Worm (Caenorhabditis elegans): ENCODE results near the gene unc-58.

DNA sequence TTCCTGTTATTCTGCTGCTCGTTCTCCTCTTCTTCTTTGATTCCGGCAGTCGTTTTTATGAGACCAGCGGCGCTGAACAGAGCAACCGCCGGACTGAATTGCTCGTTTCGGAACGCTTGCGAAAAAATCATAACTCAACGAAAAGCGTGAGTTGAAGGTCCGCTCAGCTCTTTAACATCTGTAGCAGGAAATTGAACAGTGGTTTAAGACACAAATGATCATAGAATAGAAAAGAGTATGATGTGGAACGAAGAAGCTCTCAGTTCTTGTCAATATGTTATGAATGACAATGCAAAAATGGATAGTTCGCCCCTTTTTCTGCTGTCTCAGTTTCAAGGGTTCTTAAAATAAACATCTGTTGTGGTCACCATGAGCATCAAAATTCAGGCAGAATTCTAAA, 19.3 kb downstream of the unc-58 start:
- no peak for TF ChIP-seq ces-1 (GFP tag; optimal IDR thresholded peaks at IDR 0.05)
- TF ChIP-seq mep-1 (tag; optimal IDR thresholded peaks at IDR 0.05), result no peak
- TF ChIP-seq M03D4.4 (tag; optimal IDR thresholded peaks at IDR 0.05), result no peak
- no peak for TF ChIP-seq elt-1 (tag; optimal IDR thresholded peaks at IDR 0.05; ENCODE audit: borderline replicate concordance, insufficient read depth)
- TF ChIP-seq snpc-4 (tag; optimal IDR thresholded peaks at IDR 0.05), result no peak
- TF ChIP-seq nhr-28 (tag; optimal IDR thresholded peaks at IDR 0.05), result no peak
- no peak for TF ChIP-seq unc-62 (GFP tag; optimal IDR thresholded peaks at IDR 0.05)
- no peak for TF ChIP-seq sptf-1 (tag; optimal IDR thresholded peaks at IDR 0.05)
- TF ChIP-seq pha-4 (tag; optimal IDR thresholded peaks at IDR 0.05), result no peak

Measured in whole organism, mixed stage, embryonic.